Worm (Caenorhabditis elegans) whole organism, midembryonic: ENCODE measurements around the gene fbxa-50.

Source experiments
- T22C8.4 ChIP-seq: fragments of 200-800 bp; sonication (Bioruptor generic); IDR thresholded peaks from 2 replicates; pipeline ENCODE4 v1.3.6; 2022; ENCODE audit warnings: missing genetic modification characterization, missing compliant biosample characterization
- tab-1 ChIP-seq: fragments of 200-800 bp; sonication (Bioruptor generic); IDR thresholded peaks from 2 replicates; pipeline ENCODE4 v1.3.6; 2022; ENCODE audit warnings: missing genetic modification characterization, missing compliant biosample characterization
- ztf-29 ChIP-seq: fragments of 200-800 bp; sonication (Bioruptor generic); IDR thresholded peaks from 2 replicates; pipeline ENCODE4 v1.3.6; 2022; ENCODE audit warnings: missing genetic modification reagents, missing genetic modification characterization, missing compliant biosample characterization

ce11 chrIII:1303414-1303813 is 15.1 kb upstream of the fbxa-50 start, which contains the start of gene fbxa-75:
- TF ChIP-seq tab-1 (GFP tag; lab: Robert Waterston, UW) (no peak), ztf-29 (no peak), T22C8.4 (GFP tag; lab: Robert Waterston, UW) (no peak)
